Worm (Caenorhabditis elegans) whole organism, early embryonic: ENCODE results near the gene C28H8.3.

Experiments used
- B0310.2 ChIP-seq: sonication (generic microtip); optimal IDR thresholded peaks from 2 replicates; lab custom pipeline; 2016; ENCODE audit warnings: mild to moderate bottlenecking, missing genetic modification characterization, missing compliant biosample characterization
- F13C5.2 ChIP-seq: sonication (generic microtip); optimal IDR thresholded peaks from 2 replicates; lab custom pipeline; 2017; ENCODE audit warnings: mild to moderate bottlenecking, missing genetic modification characterization, inconsistent platforms, missing compliant biosample characterization
- aly-1 ChIP-seq: sonication (generic microtip); optimal IDR thresholded peaks from 2 replicates; lab custom pipeline; 2016; ENCODE audit warnings: missing genetic modification characterization, missing compliant biosample characterization
- ama-1 ChIP-seq: fragments of 150-350 bp; optimal IDR thresholded peaks from 2 replicates; lab custom pipeline; 2014
- ceh-13 ChIP-seq: fragments of 200-800 bp; sonication (Bioruptor generic); optimal IDR thresholded peaks from 2 replicates; lab custom pipeline; 2018; ENCODE audit warnings: mild to moderate bottlenecking, missing genetic modification characterization, missing compliant biosample characterization
- ceh-36 ChIP-seq: sonication (generic microtip); optimal IDR thresholded peaks from 2 replicates; lab custom pipeline; 2016; ENCODE audit warnings: missing genetic modification characterization, inconsistent platforms, missing compliant biosample characterization
- ets-7 ChIP-seq: sonication (generic microtip); optimal IDR thresholded peaks from 2 replicates; lab custom pipeline; 2016; ENCODE audit warnings: missing genotype, missing genetic modification characterization, missing compliant biosample characterization
- flt-1 ChIP-seq: fragments of 200-800 bp; sonication (Bioruptor generic); IDR thresholded peaks from 2 replicates; pipeline ENCODE4 v1.3.6; 2022; ENCODE audit warnings: missing genetic modification characterization, missing compliant biosample characterization
- hmbx-1 ChIP-seq: sonication (generic microtip); optimal IDR thresholded peaks from 2 replicates; lab custom pipeline; 2016; ENCODE audit warnings: mild to moderate bottlenecking, missing genetic modification characterization, missing compliant biosample characterization
- hnd-1 ChIP-seq: sonication (generic microtip); optimal IDR thresholded peaks from 2 replicates; lab custom pipeline; 2016; ENCODE audit warnings: missing genetic modification characterization, missing compliant biosample characterization
- pes-1 ChIP-seq: fragments of 200-800 bp; sonication (Bioruptor generic); IDR thresholded peaks from 2 replicates; pipeline ENCODE4 v1.3.6; 2022; ENCODE audit warnings: missing genetic modification reagents, missing genetic modification characterization, missing compliant biosample characterization
- tbx-11 ChIP-seq: fragments of 200-800 bp; sonication (Bioruptor generic); IDR thresholded peaks from 2 replicates; pipeline ENCODE4 v1.3.6; 2022; ENCODE audit warnings: missing genetic modification characterization, missing compliant biosample characterization
- tbx-37 ChIP-seq: fragments of 200-800 bp; sonication (Bioruptor generic); conservative IDR thresholded peaks from 2 replicates; pipeline ENCODE4 v1.3.6; 2022; ENCODE audit warnings: missing genetic modification reagents, missing genetic modification characterization, missing compliant biosample characterization
- tra-4 ChIP-seq: sonication (generic microtip); optimal IDR thresholded peaks from 2 replicates; lab custom pipeline; 2017; ENCODE audit warnings: missing genetic modification characterization, missing compliant biosample characterization

- TF ChIP-seq ama-1 (no peak), ceh-13 (GFP tag; lab: Kevin White, UChicago) (no peak), F13C5.2 (no peak), pes-1 (no peak), tbx-37 (GFP tag; lab: Robert Waterston, UW) (no peak), ets-7 (tag; lab: Kevin White, UChicago) (no peak), hnd-1 (no peak), tbx-11 (GFP tag; lab: Robert Waterston, UW) (no peak), tra-4 (tag; lab: Kevin White, UChicago) (no peak), aly-1 (no peak), ceh-36 (no peak), B0310.2 (tag; lab: Kevin White, UChicago) (no peak), flt-1 (GFP tag; lab: Robert Waterston, UW) (no peak), hmbx-1 (tag; lab: Kevin White, UChicago) (no peak)
Measured at ce11 chrIII:5879291-5879968, 29.1 kb upstream of the C28H8.3 start, which contains the start of gene hpo-10.
